Fruit fly (Drosophila melanogaster) whole organism, prepupa: ENCODE results near the gene yps.

Experiments used
- CG10669 ChIP-seq: fragments of 200-800 bp; sonication (Bioruptor generic); optimal IDR thresholded peaks from 3 replicates; lab custom pipeline; 2018; ENCODE audit warnings: missing biosample characterization, mild to moderate bottlenecking, missing genetic modification characterization, moderate library complexity
- CG11294 ChIP-seq: fragments of 200-800 bp; sonication (Bioruptor generic); IDR thresholded peaks from 2 replicates; pipeline ENCODE4 v1.3.6; 2022; ENCODE audit warnings: missing biosample characterization, missing genetic modification characterization
- CG11762 ChIP-seq: fragments of 200-800 bp; sonication (Bioruptor generic); optimal IDR thresholded peaks from 3 replicates; lab custom pipeline; 2016; ENCODE audit warnings: missing biosample characterization, missing genetic modification characterization; ENCODE audit not compliant: insufficient read depth
- CG11902 ChIP-seq: fragments of 200-800 bp; sonication (Bioruptor generic); optimal IDR thresholded peaks from 3 replicates; lab custom pipeline; 2016; ENCODE audit warnings: missing biosample characterization, missing genetic modification characterization
- CG15336 ChIP-seq: fragments of 200-800 bp; sonication (Bioruptor generic); IDR thresholded peaks from 2 replicates; pipeline ENCODE4 v1.3.6; 2022; ENCODE audit warnings: missing biosample characterization, missing genetic modification characterization
- CG1621 ChIP-seq: fragments of 200-800 bp; sonication (Bioruptor generic); optimal IDR thresholded peaks from 3 replicates; lab custom pipeline; 2018; ENCODE audit warnings: missing biosample characterization, mild to moderate bottlenecking, missing genetic modification characterization
- CG3032 ChIP-seq: fragments of 200-800 bp; optimal IDR thresholded peaks from 2 replicates; lab custom pipeline; 2019; ENCODE audit warnings: missing biosample characterization, mild to moderate bottlenecking, missing genetic modification characterization, moderate library complexity
- CG31627 ChIP-seq: fragments of 200-800 bp; sonication (Bioruptor generic); optimal IDR thresholded peaks from 3 replicates; lab custom pipeline; 2016; ENCODE audit warnings: missing biosample characterization, missing genetic modification characterization
- CG34406 ChIP-seq: fragments of 200-800 bp; sonication (Bioruptor generic); optimal IDR thresholded peaks from 3 replicates; lab custom pipeline; 2016; ENCODE audit warnings: missing biosample characterization, missing genetic modification characterization
- CG3919 ChIP-seq: fragments of 200-800 bp; sonication (Bioruptor generic); optimal IDR thresholded peaks from 3 replicates; lab custom pipeline; 2016; ENCODE audit warnings: missing biosample characterization, missing genetic modification characterization
- CG4318 ChIP-seq: fragments of 200-800 bp; sonication (Bioruptor generic); optimal IDR thresholded peaks from 3 replicates; lab custom pipeline; 2017; ENCODE audit warnings: missing biosample characterization, mild to moderate bottlenecking, missing genetic modification characterization
- CG6163 ChIP-seq: fragments of 200-800 bp; sonication (Bioruptor generic); IDR thresholded peaks from 3 replicates; pipeline ENCODE4 v1.3.6; 2022; ENCODE audit warnings: missing biosample characterization, missing genetic modification characterization
- CG6792 ChIP-seq: fragments of 200-800 bp; sonication (Bioruptor generic); optimal IDR thresholded peaks from 3 replicates; lab custom pipeline; 2016; ENCODE audit warnings: missing biosample characterization, missing genetic modification characterization
- CG6808 ChIP-seq: fragments of 200-800 bp; sonication (Bioruptor generic); optimal IDR thresholded peaks from 3 replicates; lab custom pipeline; 2017; ENCODE audit warnings: missing biosample characterization, missing genetic modification characterization, mild to moderate bottlenecking, moderate library complexity, missing genetic modification reagents
- CG6854 ChIP-seq: fragments of 200-800 bp; sonication (Bioruptor generic); optimal IDR thresholded peaks from 2 replicates; lab custom pipeline; 2017; ENCODE audit warnings: missing biosample characterization, mild to moderate bottlenecking, missing genetic modification characterization
- CG8632 ChIP-seq: fragments of 200-800 bp; sonication (Bioruptor generic); optimal IDR thresholded peaks from 3 replicates; lab custom pipeline; 2016; ENCODE audit warnings: missing biosample characterization, missing genetic modification characterization
- CG9139 ChIP-seq: fragments of 200-800 bp; sonication (Bioruptor generic); optimal IDR thresholded peaks from 3 replicates; lab custom pipeline; 2017; ENCODE audit warnings: missing biosample characterization, mild to moderate bottlenecking, missing genetic modification characterization
- Eip75B ChIP-seq: fragments of 200-800 bp; sonication (Bioruptor generic); optimal IDR thresholded peaks from 3 replicates; lab custom pipeline; 2016; ENCODE audit warnings: missing biosample characterization, missing genetic modification characterization
- Eip78C ChIP-seq: fragments of 200-800 bp; sonication (Bioruptor generic); peaks from one replicate; lab custom pipeline; 2016; ENCODE audit warnings: missing biosample characterization, missing genetic modification characterization
- Ets96B ChIP-seq: fragments of 200-800 bp; optimal IDR thresholded peaks from 2 replicates; lab custom pipeline; 2019; ENCODE audit warnings: missing biosample characterization, mild to moderate bottlenecking, missing genetic modification characterization, moderate library complexity
- Gug ChIP-seq: fragments of 200-800 bp; sonication (Bioruptor generic); IDR thresholded peaks from 2 replicates; pipeline ENCODE4 v1.3.6; 2022; ENCODE audit warnings: missing biosample characterization, missing genetic modification characterization
- Hr39 ChIP-seq: fragments of 200-800 bp; sonication (Bioruptor generic); optimal IDR thresholded peaks from 2 replicates; lab custom pipeline; 2016; ENCODE audit warnings: missing biosample characterization, missing genetic modification characterization
- Hr4 ChIP-seq: fragments of 200-800 bp; sonication (Bioruptor generic); optimal IDR thresholded peaks from 3 replicates; lab custom pipeline; 2016; ENCODE audit warnings: missing biosample characterization, missing genetic modification characterization
- Met ChIP-seq: fragments of 200-800 bp; sonication (Bioruptor generic); optimal IDR thresholded peaks from 3 replicates; lab custom pipeline; 2016; ENCODE audit warnings: missing biosample characterization, missing genetic modification characterization
- Sox14 ChIP-seq: fragments of 200-800 bp; sonication (Bioruptor generic); optimal IDR thresholded peaks from 3 replicates; lab custom pipeline; 2016; ENCODE audit warnings: missing biosample characterization, missing genetic modification characterization
- Sox15 ChIP-seq: fragments of 200-800 bp; sonication (Bioruptor generic); optimal IDR thresholded peaks from 3 replicates; lab custom pipeline; 2016; ENCODE audit warnings: missing biosample characterization, missing genetic modification characterization
- acj6 ChIP-seq: fragments of 200-800 bp; sonication (Bioruptor generic); optimal IDR thresholded peaks from 3 replicates; lab custom pipeline; 2016; ENCODE audit warnings: missing biosample characterization, missing genetic modification characterization
- fd59A ChIP-seq: fragments of 200-800 bp; sonication (Bioruptor generic); optimal IDR thresholded peaks from 2 replicates; lab custom pipeline; 2017; ENCODE audit warnings: missing biosample characterization, mild to moderate bottlenecking, missing genetic modification characterization, missing genetic modification reagents
- fd85E ChIP-seq: fragments of 200-800 bp; sonication (Bioruptor generic); optimal IDR thresholded peaks from 3 replicates; lab custom pipeline; 2016; ENCODE audit warnings: missing biosample characterization, missing genetic modification characterization
- fkh ChIP-seq: fragments of 200-800 bp; sonication (Bioruptor generic); optimal IDR thresholded peaks from 3 replicates; lab custom pipeline; 2017; ENCODE audit warnings: missing biosample characterization, mild to moderate bottlenecking, missing genetic modification characterization, moderate library complexity
- pdm3 ChIP-seq: fragments of 200-800 bp; sonication (Bioruptor generic); optimal IDR thresholded peaks from 3 replicates; lab custom pipeline; 2016; ENCODE audit warnings: missing biosample characterization, missing genetic modification characterization
- svp ChIP-seq: fragments of 200-800 bp; sonication (Bioruptor generic); peaks from one replicate; lab custom pipeline; 2016; ENCODE audit warnings: missing biosample characterization, missing genetic modification characterization
- topi ChIP-seq: fragments of 200-800 bp; sonication (Bioruptor generic); optimal IDR thresholded peaks from 3 replicates; lab custom pipeline; 2016; ENCODE audit warnings: missing biosample characterization, missing genetic modification characterization
- vri ChIP-seq: fragments of 200-800 bp; sonication (Bioruptor generic); optimal IDR thresholded peaks from 3 replicates; lab custom pipeline; 2016; ENCODE audit warnings: missing biosample characterization, mild to moderate bottlenecking, missing genetic modification characterization

The yps gene

DNA sequence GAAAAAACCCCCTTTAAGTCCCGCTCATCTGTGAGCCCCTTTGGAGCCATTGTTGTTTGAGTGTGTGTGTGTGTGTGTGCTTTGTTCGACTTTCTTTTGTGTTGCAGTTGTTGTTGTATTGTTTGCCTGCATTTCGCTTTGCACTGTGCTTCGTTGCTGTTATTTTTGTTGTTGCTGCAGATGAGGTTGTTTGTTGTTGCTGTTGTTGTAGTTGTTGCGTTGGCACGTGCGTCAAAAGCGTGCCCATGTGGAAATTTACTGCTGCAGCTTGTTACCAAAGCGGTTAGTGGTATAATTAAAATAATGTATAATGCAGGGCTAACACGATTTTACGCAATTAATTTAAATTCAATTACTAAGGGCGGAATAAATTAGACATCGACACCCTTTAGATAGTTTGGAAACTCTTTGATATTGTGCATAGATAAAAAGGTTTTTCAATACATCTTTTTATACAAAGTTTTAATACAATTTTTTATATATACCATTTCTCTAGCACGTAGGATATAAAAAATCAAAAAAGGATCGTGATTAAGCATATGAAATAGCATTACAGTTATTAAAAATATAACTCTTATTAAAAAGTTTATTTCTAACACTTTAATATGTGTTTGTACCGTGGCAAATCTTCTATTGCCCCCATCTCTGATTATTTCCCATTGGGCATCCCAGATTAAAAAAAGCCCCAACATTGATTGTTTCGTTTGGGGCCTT, 34.6 kb downstream of the yps start (continued):
- TF ChIP-seq acj6 (GFP tag; lab: Kevin White, UChicago) (peak; percentile 44), fd59A (GFP tag; lab: Kevin White, UChicago) (peak; percentile 1), Hr39 (GFP tag; lab: Kevin White, UChicago) (peak; percentile 54), CG31627 (peak; percentile 53), Sox15 (peak; percentile 15), CG8632 (GFP tag; lab: Kevin White, UChicago) (peak; percentile 47), Gug (no peak), Met (GFP tag; lab: Kevin White, UChicago) (peak; percentile 79), topi (GFP tag; lab: Kevin White, UChicago) (peak; percentile 45), Ets96B (tag; lab: Kevin White, UChicago) (peak; percentile 5), CG34406 (GFP tag; lab: Kevin White, UChicago) (peak; percentile 58), CG1621 (tag; lab: Kevin White, UChicago) (no peak), CG6163 (peak; percentile 61; the same call in 2 of the 3 replicates), CG6792 (peak; percentile 18), fd85E (no peak), fkh (peak; percentile 23), CG10669 (GFP tag; lab: Kevin White, UChicago) (no peak), svp (peak; percentile 74), CG6808 (GFP tag; lab: Kevin White, UChicago) (peak; percentile 32), CG6854 (GFP tag; lab: Kevin White, UChicago) (peak; percentile 40), CG11294 (no peak)

DNA sequence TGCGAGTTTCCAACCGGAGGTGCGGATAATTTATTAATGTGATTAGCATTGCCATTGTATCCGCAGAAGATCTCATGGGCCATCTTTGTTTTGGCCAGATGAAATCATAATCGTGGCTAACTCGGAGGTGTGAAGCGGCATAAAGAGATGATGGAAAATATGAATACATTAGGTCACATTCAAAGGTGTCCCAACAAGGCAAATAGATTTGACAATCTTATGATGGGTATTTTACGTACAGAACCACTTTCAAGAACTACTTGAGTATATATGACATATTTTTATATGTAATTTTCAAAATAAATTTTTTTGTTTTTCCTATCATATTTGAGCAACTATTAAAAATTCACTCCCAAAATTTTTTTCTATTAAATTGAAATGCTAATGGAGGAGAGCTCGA, 36.6 kb downstream of the yps start, which contains the start of gene CG17154:
CG17154 (plus strand) TSS at position 301 of the 400 bp plus-strand sequence.
- TF ChIP-seq CG6163: no peak
- peak; percentile 14 for TF ChIP-seq Eip78C

DNA sequence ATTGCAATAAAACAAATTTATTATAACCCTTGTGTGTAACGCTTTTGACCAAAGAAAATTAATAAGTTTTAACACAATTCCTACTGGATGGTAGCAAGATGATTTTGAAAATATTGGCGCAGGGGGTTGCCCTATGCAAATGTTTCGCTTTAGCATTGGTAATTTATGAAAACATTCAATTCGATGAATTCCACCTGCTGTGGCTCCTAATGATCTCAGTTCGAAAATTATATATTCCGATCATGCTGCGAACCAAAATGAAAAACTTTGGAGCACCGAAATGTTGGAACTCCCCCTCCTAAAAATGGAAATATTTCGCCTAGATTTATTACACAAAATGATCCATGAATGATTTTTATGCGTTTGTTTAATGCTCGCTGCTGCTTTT, 39.3 kb downstream of the yps start:
- TF ChIP-seq Sox14 (GFP tag; lab: Kevin White, UChicago): no peak
- TF ChIP-seq CG31627: no peak
- TF ChIP-seq vri (GFP tag; lab: Kevin White, UChicago): no peak
- TF ChIP-seq CG6808 (GFP tag; lab: Kevin White, UChicago): no peak
- no peak for TF ChIP-seq CG34406 (GFP tag; lab: Kevin White, UChicago)
- TF ChIP-seq pdm3 (GFP tag; lab: Kevin White, UChicago): no peak
- no peak for TF ChIP-seq CG9139 (GFP tag; lab: Kevin White, UChicago)
- TF ChIP-seq CG8632 (GFP tag; lab: Kevin White, UChicago): no peak
- no peak for TF ChIP-seq CG4318
- TF ChIP-seq CG6163: no peak
- no peak for TF ChIP-seq Eip75B
- no peak for TF ChIP-seq fd85E
- TF ChIP-seq CG1621 (tag; lab: Kevin White, UChicago): no peak
- TF ChIP-seq topi (GFP tag; lab: Kevin White, UChicago): no peak
- no peak for TF ChIP-seq Eip78C
- TF ChIP-seq CG11762: no peak
- TF ChIP-seq Hr4 (GFP tag; lab: Kevin White, UChicago): no peak
- no peak for TF ChIP-seq CG6854 (GFP tag; lab: Kevin White, UChicago)

DNA sequence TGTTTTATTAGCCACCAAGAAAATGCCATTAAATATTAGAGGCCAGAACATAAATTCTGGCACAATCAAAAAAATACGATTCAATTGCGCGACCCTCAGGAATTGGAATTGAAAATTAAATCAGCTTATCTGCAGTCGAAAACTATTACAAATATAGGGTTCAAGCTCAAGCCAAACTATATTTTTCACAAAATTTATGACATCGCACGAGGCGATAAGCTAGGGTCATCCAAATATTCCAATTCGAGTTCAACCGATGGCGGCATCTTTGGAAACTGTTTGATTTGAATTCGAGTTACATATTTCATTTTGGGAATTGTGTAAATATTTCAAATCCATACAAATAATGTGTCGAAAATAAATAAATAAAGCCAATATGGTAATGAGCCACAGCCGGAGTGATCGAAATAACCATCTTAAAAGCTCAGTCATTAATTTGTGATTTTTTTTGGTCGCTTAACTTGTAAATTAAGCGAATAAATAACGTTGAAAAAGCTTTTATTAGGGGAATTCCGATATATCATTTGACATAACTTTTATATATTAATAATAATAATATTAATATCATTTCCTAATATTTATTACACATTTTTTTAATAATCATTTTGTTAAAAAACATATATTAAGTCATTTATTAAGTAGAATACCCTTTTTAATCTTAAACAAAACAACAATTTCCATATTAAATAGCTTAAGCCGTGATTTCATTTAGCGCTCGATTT, 39.8 kb downstream of the yps start:
- peak; percentile 19 for TF ChIP-seq svp
- no peak for TF ChIP-seq CG11902 (GFP tag; lab: Kevin White, UChicago)
- TF ChIP-seq CG3032 (tag; lab: Kevin White, UChicago): no peak
- TF ChIP-seq CG3919 (GFP tag; lab: Kevin White, UChicago): no peak
- TF ChIP-seq CG1621 (tag; lab: Kevin White, UChicago): no peak
- TF ChIP-seq CG15336: no peak
- no peak for TF ChIP-seq CG11294
- peak; percentile 2 for TF ChIP-seq fkh
- TF ChIP-seq, all 60 proteins: peak for 2
